Worm (Caenorhabditis elegans) whole organism, young adult: ENCODE measurements around the gene srd-7.

Source experiments
- ZK185.1 ChIP-seq: sonication (generic microtip); optimal IDR thresholded peaks from 2 replicates; lab custom pipeline; 2016; ENCODE audit warnings: mild to moderate bottlenecking, missing genetic modification characterization, missing compliant biosample characterization; ENCODE audit not compliant: poor library complexity, severe bottlenecking
- madf-8 ChIP-seq: fragments of 200-800 bp; sonication (Bioruptor generic); conservative IDR thresholded peaks from 2 replicates; pipeline ENCODE4 v1.3.6; 2022; ENCODE audit warnings: missing genetic modification reagents, missing genetic modification characterization, missing compliant biosample characterization
- snpc-4 ChIP-seq, 5 experiments: fragments of 150-350 bp in 1 of 5; sonication (generic microtip) in 4 of 5; optimal IDR thresholded peaks; 2 replicates each; lab custom pipeline; 2014 to 2018; ENCODE audit warnings: missing genetic modification characterization in 5 of 5, missing biosample characterization in 3 of 5, antibody characterized with exemption in 2 of 5, mild to moderate bottlenecking in 2 of 5, missing compliant biosample characterization in 2 of 5, missing genotype in 2 of 5, moderate library complexity in 2 of 5, missing genetic modification reagents in 1 of 5

- TF ChIP-seq snpc-4 (GFP tag; optimal IDR thresholded peaks at IDR 0.05; lab: Kevin White, UChicago) (peak; percentile 66), snpc-4 (tag; optimal IDR thresholded peaks at IDR 0.05; lab: Kevin White, UChicago) (peak in 3 of 4 experiments; percentile 26 to 57 (median 35)), madf-8 (peak; percentile 84), ZK185.1 (tag; lab: Kevin White, UChicago) (no peak)
Observed at ce11 chrIV:10766071-10766470, 20.6 kb downstream of the srd-7 start.
